Worm (Caenorhabditis elegans) whole organism, L1 larva: Measurements from ENCODE around the gene ehbp-1.

ENCODE experiments used
- grh-1 ChIP-seq: fragments of 200-800 bp; sonication (Bioruptor generic); IDR thresholded peaks from 2 replicates; pipeline ENCODE4 v1.3.6; 2022; ENCODE audit warnings: missing genetic modification reagents, missing genetic modification characterization, missing compliant biosample characterization
- mef-2 ChIP-seq: fragments of 150-350 bp; optimal IDR thresholded peaks from 2 replicates; lab custom pipeline; 2014; ENCODE audit warnings: missing biosample characterization, missing genetic modification characterization
- nhr-76 ChIP-seq: sonication (generic microtip); optimal IDR thresholded peaks from 2 replicates; lab custom pipeline; 2017; ENCODE audit warnings: missing biosample characterization, missing genetic modification characterization

- TF ChIP-seq grh-1 (GFP tag; lab: Robert Waterston, UW) (no peak), nhr-76 (tag; lab: Kevin White, UChicago) (no peak), mef-2 (no peak)
These were observed 32.8 kb downstream of the ehbp-1 start, which contains the start of gene K09G1.1 for ce11 chrV:9583323-9583644.
